Worm (Caenorhabditis elegans) whole organism, early embryonic: ENCODE data around the gene acs-19.

Experiments used
- F13C5.2 ChIP-seq: sonication (generic microtip); optimal IDR thresholded peaks from 2 replicates; lab custom pipeline; 2017; ENCODE audit warnings: mild to moderate bottlenecking, missing genetic modification characterization, inconsistent platforms, missing compliant biosample characterization
- ama-1 ChIP-seq: fragments of 150-350 bp; optimal IDR thresholded peaks from 2 replicates; lab custom pipeline; 2014
- hmbx-1 ChIP-seq: sonication (generic microtip); optimal IDR thresholded peaks from 2 replicates; lab custom pipeline; 2016; ENCODE audit warnings: mild to moderate bottlenecking, missing genetic modification characterization, missing compliant biosample characterization
- pes-1 ChIP-seq: fragments of 200-800 bp; sonication (Bioruptor generic); IDR thresholded peaks from 2 replicates; pipeline ENCODE4 v1.3.6; 2022; ENCODE audit warnings: missing genetic modification reagents, missing genetic modification characterization, missing compliant biosample characterization
- tbx-11 ChIP-seq: fragments of 200-800 bp; sonication (Bioruptor generic); IDR thresholded peaks from 2 replicates; pipeline ENCODE4 v1.3.6; 2022; ENCODE audit warnings: missing genetic modification characterization, missing compliant biosample characterization
- tra-4 ChIP-seq: sonication (generic microtip); optimal IDR thresholded peaks from 2 replicates; lab custom pipeline; 2017; ENCODE audit warnings: missing genetic modification characterization, missing compliant biosample characterization

DNA sequence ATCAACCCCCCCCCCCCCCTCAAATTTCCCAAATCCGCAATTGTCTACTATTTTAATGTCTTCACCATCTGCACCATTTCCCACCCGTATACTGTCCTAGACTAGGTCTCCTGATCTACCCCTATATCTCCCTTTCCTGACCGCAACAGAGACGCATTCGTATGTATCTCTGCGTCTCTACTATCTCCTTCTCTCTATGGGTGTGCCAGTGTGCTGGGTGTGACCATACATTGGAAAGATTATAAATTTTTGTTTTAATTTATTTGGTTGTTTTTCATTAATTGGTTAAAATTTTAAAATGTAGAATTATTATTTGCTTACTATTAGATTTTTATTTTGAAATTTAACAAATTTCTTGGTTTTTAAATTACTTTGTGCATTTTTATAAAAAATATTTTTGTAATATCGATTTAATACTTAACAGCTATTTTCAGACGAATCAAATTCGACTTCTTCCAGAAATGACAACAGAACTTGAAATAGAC is 42.3 kb upstream of the acs-19 start, which contains the start of gene amx-1:
- TF ChIP-seq pes-1, result no peak
- TF ChIP-seq ama-1 (lab: Kevin White, UChicago), result no peak
- no peak for TF ChIP-seq F13C5.2 (tag; lab: Kevin White, UChicago)
- no peak for TF ChIP-seq tbx-11 (GFP tag; lab: Robert Waterston, UW)
- TF ChIP-seq tra-4 (tag; lab: Kevin White, UChicago), result no peak
- TF ChIP-seq hmbx-1, result no peak
